Fruit fly (Drosophila melanogaster): ENCODE measurements around the gene MED11.

Gene MED11

DNA sequence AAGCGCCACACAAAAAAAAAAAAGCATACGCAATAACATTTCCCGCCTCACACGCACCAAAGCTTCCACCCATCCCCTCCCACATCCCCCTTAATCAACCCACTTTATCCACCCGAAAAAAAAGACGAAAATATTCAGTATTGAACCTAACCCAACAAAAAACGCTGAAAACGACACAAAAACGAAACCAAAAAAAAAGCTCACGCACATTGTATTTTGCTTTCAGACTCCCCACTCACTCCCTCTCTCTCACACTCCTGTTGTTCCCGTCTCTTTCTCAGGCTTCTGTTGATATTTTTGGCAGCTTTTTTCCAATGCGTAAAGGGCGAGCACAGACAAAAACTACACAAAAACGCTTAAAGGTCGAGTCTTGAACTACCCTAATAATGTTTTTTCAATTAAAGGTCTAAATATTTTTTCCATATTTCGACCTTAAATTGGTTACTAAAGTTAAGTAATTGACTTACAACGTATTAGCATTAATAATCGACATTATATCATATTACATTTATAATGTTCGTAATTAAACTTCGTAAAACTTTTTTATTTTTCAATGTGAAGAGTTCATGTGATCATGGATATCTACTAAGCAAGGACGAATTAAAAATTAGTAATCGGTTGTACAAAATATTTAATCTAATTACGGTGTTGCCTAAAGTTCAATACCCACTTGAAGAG lies 40.9 kb downstream of the MED11 start (continued):
- TF ChIP-seq tx (GFP tag; optimal IDR thresholded peaks at IDR 0.05) (no peak), Ptx1 (GFP tag; IDR thresholded peaks at IDR 0.05) (peak; percentile 79), gsb (GFP tag; IDR thresholded peaks at IDR 0.05) (0 out of 2 replicates have a peak, but pooled peaks have one; percentile 9), Ssrp (tag; optimal IDR thresholded peaks at IDR 0.05) (peak; percentile 62), CG13296 (GFP tag; optimal IDR thresholded peaks at IDR 0.05) (peak; percentile 65), E2f2 (GFP tag; IDR thresholded peaks at IDR 0.05) (peak; percentile 33; the same call in 1 of the 2 replicates), CG34224 (GFP tag; IDR thresholded peaks at IDR 0.05; ENCODE audit: partially characterized antibody) (0 out of 3 replicates have a peak, but pooled peaks have one; percentile 28), gro (GFP tag; optimal IDR thresholded peaks at IDR 0.05) (peak; percentile 20), CHES-1-like (GFP tag; optimal IDR thresholded peaks at IDR 0.05) (no peak), Gug (GFP tag; IDR thresholded peaks at IDR 0.05) (no peak), CG18476 (GFP tag; optimal IDR thresholded peaks at IDR 0.05) (peak; percentile 66), CG11696 (GFP tag; IDR thresholded peaks at IDR 0.05) (peak; percentile 46; the same call in 1 of the 2 replicates), HLH4C (GFP tag; IDR thresholded peaks at IDR 0.05; ENCODE audit: partially characterized antibody) (no peak), Hmr (GFP tag; optimal IDR thresholded peaks at IDR 0.05) (peak; percentile 58), Drgx (GFP tag; IDR thresholded peaks at IDR 0.05) (no peak; the same call in none of the 2 replicates), otp (GFP tag; IDR thresholded peaks at IDR 0.05) (0 out of 3 replicates have a peak, but pooled peaks have one; percentile 37), CG1792 (GFP tag; optimal IDR thresholded peaks at IDR 0.05) (no peak), run (tag; optimal IDR thresholded peaks at IDR 0.05) (peak; percentile 48), CG32767 (GFP tag; IDR thresholded peaks at IDR 0.05) (peak; percentile 64), ftz-f1 (GFP tag; optimal IDR thresholded peaks at IDR 0.05) (peak; percentile 91), CrebB (tag; optimal IDR thresholded peaks at IDR 0.05) (peak; percentile 10), NK7.1 (GFP tag; optimal IDR thresholded peaks at IDR 0.05) (peak; percentile 4), CG9437 (GFP tag; optimal IDR thresholded peaks at IDR 0.05) (peak; percentile 72), Pdp1 (GFP tag; optimal IDR thresholded peaks at IDR 0.05) (peak; percentile 57 to 73), CG7745 (tag; optimal IDR thresholded peaks at IDR 0.05) (no peak), Bteb2 (GFP tag; optimal IDR thresholded peaks at IDR 0.05) (no peak), CG5180 (GFP tag; optimal IDR thresholded peaks at IDR 0.05) (peak; percentile 59), CG12942 (GFP tag; optimal IDR thresholded peaks at IDR 0.05) (peak; percentile 20), ac (GFP tag; optimal IDR thresholded peaks at IDR 0.05) (no peak), CG34376 (GFP tag; optimal IDR thresholded peaks at IDR 0.05) (peak; percentile 71), PHDP (tag; optimal IDR thresholded peaks at IDR 0.05) (peak; percentile 75), Nf-YB (GFP tag; optimal IDR thresholded peaks at IDR 0.05) (peak; percentile 20), CG10979 (tag; optimal IDR thresholded peaks at IDR 0.05) (no peak), CG15514 (GFP tag; optimal IDR thresholded peaks at IDR 0.05) (no peak), CG3407 (GFP tag; optimal IDR thresholded peaks at IDR 0.05) (no peak), sr (GFP tag; IDR thresholded peaks at IDR 0.05) (peak; percentile 40; the same call in 1 of the 3 replicates), prd (optimal IDR thresholded peaks at IDR 0.05) (no peak), prd (GFP tag; IDR thresholded peaks at IDR 0.05) (peak; percentile 28; the same call in 1 of the 3 replicates), ash1 (GFP tag; optimal IDR thresholded peaks at IDR 0.05) (no peak), Fer1 (GFP tag; optimal IDR thresholded peaks at IDR 0.05) (peak; percentile 42), tap (tag; optimal IDR thresholded peaks at IDR 0.05) (peak; percentile 65), wor (GFP tag; IDR thresholded peaks at IDR 0.05) (peak; percentile 56), tio (GFP tag; optimal IDR thresholded peaks at IDR 0.05) (peak; percentile 67), gem (tag; optimal IDR thresholded peaks at IDR 0.05) (peak; percentile 87), CG3847 (GFP tag; IDR thresholded peaks at IDR 0.05) (no peak), CG12155 (GFP tag; optimal IDR thresholded peaks at IDR 0.05) (peak; percentile 23), kay (GFP tag; optimal IDR thresholded peaks at IDR 0.05) (peak; percentile 6), CG30403 (GFP tag; optimal IDR thresholded peaks at IDR 0.05) (peak; percentile 86), gcm (GFP tag; optimal IDR thresholded peaks at IDR 0.05) (peak; percentile 61)
